Worm (Caenorhabditis elegans) whole organism, dauer: Measurements from ENCODE around the gene old-2.

Source experiments
- unc-62 ChIP-seq: sonication (generic microtip); optimal IDR thresholded peaks from 2 replicates; lab custom pipeline; 2017; ENCODE audit warnings: missing biosample characterization, missing genetic modification reagents, missing genetic modification characterization

The old-2 gene

ce11 chrII:9849497-9849896, at the start of gene old-2:
old-2 (minus strand) TSS chrII:9849597.
- no peak for TF ChIP-seq unc-62 (GFP tag; lab: Kevin White, UChicago)

ce11 chrII:9898744-9899143, 49.3 kb upstream of the old-2 start:
- TF ChIP-seq unc-62 (GFP tag; lab: Kevin White, UChicago) = no peak

DNA sequence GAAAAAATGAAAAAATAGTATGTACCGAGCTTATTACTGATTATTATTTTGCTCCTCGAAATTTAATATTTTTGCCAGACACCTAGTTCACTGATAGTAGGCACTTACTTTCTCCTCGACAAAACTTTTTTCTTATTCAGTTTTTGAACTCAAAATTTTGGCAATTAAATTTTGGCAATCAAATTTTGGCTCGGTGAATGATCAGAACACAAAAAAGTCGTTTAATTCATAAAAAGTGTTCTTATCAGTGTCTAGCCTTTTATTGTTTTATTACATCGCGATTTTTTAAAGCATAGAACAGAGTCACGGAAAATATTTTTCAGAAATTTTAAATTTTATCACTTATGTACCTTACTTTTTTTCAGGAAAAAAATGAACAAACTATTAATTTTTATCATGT, 45.8 kb upstream of the old-2 start:
- no peak for TF ChIP-seq unc-62 (GFP tag; lab: Kevin White, UChicago)

- no peak for TF ChIP-seq unc-62 (GFP tag; lab: Kevin White, UChicago)
These were observed 45.0 kb upstream of the old-2 start, which contains the start of gene F26C11.1 for ce11 chrII:9894435-9894834. F26C11.1 (plus strand) TSS chrII:9894735.

ce11 chrII:9892409-9892808, 43.0 kb upstream of the old-2 start, which contains the start of gene C08H9.16:
C08H9.16 (plus strand) TSS chrII:9892778.
- TF ChIP-seq unc-62 (GFP tag; lab: Kevin White, UChicago) = no peak

DNA sequence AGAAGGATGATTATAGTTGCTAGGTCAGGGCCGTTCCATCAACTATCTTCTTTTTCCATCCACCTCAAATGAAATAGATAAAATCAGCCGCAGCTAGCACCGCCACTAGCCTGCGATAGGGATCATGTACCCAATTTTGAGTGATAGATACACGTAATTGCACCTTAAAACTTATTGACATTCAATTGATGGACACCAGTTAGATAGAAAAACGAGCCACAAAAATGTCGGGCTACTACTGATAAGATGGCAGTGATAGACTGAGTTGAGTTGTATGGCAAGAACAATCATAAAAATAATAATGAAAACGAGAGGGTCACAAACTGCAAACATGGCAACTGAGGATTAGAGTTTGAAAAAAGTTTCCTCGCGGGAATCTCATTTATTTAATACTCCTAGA, 42.4 kb upstream of the old-2 start:
- TF ChIP-seq unc-62 (GFP tag; lab: Kevin White, UChicago) = no peak

DNA sequence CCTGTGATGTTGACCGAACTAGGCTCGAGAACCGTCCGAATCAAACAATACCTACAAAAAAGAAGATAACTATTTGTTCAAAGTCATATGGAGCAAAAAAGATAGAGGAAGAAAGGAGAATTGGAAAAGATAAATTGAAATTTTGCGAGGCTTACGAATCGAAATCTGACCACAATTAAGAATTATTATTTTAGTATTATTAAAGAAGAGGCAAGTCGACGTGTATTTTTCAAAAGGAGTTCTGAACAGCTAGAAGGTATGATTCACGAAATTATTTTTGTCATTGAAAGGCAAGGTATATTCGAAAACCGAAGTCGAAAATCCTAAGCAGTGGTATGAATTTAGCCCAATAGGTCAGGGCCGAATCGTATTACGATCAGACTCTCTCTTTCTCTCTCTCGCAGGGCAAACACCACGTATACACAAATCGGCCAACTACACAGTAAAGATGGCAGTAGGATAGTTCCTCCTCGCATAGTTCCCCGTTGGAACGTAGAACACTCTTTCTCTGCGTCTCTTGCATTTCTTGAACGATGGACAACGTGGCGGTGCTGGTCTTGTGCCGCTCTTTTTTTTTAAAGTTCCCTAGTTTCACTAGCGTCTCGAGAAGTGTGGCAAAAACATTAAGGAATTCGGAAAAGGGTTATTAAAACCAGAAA, 41.8 kb upstream of the old-2 start, which contains the start of gene vgln-1:
Gene vgln-1 (minus strand): TSS at position 51 of the 659 bp plus-strand sequence.
- no peak for TF ChIP-seq unc-62 (GFP tag; lab: Kevin White, UChicago)

- TF ChIP-seq unc-62 (GFP tag; lab: Kevin White, UChicago) = no peak
These were observed 39.2 kb upstream of the old-2 start for ce11 chrII:9888549-9888948.

- no peak for TF ChIP-seq unc-62 (GFP tag; lab: Kevin White, UChicago)
These were observed 36.8 kb upstream of the old-2 start, which contains the start of gene algn-8 for ce11 chrII:9886216-9886615. algn-8 (minus strand) TSS chrII:9886442.

- no peak for TF ChIP-seq unc-62 (GFP tag; lab: Kevin White, UChicago)
These were observed 31.4 kb upstream of the old-2 start, which contains the start of gene C08H9.15 for ce11 chrII:9880826-9881225. C08H9.15 (plus strand) TSS chrII:9881193.

- no peak for TF ChIP-seq unc-62 (GFP tag; lab: Kevin White, UChicago)
These were observed 30.4 kb upstream of the old-2 start for ce11 chrII:9879815-9880214.

- TF ChIP-seq unc-62 (GFP tag; lab: Kevin White, UChicago) = no peak
These were observed 25.3 kb upstream of the old-2 start, which contains the start of the genes chil-2 and ctsa-3.2 for ce11 chrII:9874508-9875229. chil-2 (minus strand) TSS chrII:9874608. ctsa-3.2 (plus strand) TSS chrII:9875179.

- TF ChIP-seq unc-62 (GFP tag; lab: Kevin White, UChicago) = no peak
These were observed 23.6 kb upstream of the old-2 start, which contains the start of gene chil-8 for ce11 chrII:9872961-9873360. chil-8 (minus strand) TSS chrII:9873061.

ce11 chrII:9871061-9871460, 21.7 kb upstream of the old-2 start, which contains the start of gene chil-7:
chil-7 (minus strand) TSS chrII:9871172.
- TF ChIP-seq unc-62 (GFP tag; lab: Kevin White, UChicago) = no peak

- TF ChIP-seq unc-62 (GFP tag; lab: Kevin White, UChicago) = no peak
These were observed 19.3 kb upstream of the old-2 start, which contains the start of gene old-1 for ce11 chrII:9868698-9869097. old-1 (minus strand) TSS chrII:9868747.

DNA sequence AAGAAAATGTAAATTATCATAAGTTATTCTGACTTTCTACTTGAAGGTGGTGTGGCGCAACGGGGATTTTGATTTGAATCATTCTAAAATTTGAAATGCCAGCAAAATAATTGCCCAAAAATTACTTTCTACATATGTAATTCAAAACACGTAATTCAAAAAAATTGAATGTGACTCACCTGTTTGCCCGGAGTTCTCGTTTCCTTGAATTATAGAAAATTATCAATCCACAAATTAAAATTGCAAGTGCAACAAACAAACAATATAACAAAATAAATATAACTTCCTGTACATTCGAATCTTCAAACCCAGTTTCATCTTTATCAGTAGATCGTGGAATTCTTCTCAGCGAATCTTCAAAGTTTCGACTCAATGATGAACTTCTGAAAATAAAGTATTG, 18.8 kb upstream of the old-2 start:
- no peak for TF ChIP-seq unc-62 (GFP tag; lab: Kevin White, UChicago)
